Worm (Caenorhabditis elegans): ENCODE data around the gene nhr-76.

DNA sequence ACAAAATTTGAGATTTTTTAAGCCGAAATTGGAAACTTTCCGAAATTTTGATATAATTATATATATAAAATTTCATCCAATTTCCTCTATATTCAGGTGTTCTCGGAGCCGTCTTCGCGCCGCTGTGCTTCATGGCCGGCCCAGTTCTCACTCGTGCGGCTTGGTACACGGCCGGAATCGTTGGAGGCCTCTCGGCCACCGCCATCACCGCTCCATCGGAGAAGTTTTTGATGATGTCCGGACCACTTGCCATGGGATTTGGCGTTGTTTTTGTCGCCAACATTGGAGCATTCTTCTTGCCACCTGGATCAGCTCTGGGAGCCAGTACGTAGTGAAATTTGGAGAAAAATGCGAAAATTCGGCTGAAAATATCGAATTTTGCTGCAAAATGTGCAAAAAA lies 29.7 kb downstream of the nhr-76 start:
- TF ChIP-seq him-1 (tag; optimal IDR thresholded peaks at IDR 0.05) = no peak
- TF ChIP-seq W03F9.2 (tag; optimal IDR thresholded peaks at IDR 0.05) = no peak
